Worm (Caenorhabditis elegans): ENCODE results near the gene hpl-1.

The hpl-1 gene

DNA sequence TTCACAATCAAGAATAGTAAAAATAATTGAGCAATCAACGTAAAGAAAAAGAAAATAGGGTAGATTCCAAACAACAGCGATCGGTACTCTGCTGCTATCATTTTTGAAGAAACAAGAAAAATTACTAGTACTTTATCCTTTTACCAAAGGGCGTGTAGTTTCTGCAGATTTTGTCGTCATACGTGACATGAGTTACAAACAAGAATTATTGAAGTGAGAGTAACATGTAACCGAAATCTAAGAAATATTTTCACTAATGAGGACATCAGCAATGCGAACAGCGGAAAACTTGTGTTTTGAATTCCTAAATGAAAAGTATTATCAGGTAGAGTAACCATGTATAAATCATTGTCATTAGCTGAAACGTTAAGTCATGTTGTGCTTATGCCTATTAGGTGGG is 49.5 kb downstream of the hpl-1 start, which contains the start of gene srd-36:
TSS of gene srd-36 (minus strand) at position 101 of the 400 bp plus-strand sequence.
- no peak for TF ChIP-seq ama-1 (optimal IDR thresholded peaks at IDR 0.05)

Measured in whole organism, late embryonic.